Fruit fly (Drosophila melanogaster): ENCODE data around the gene CG14658.

CG14658 gene

dm6 chr3R:4784622-4785021 is 45.7 kb downstream of the CG14658 start, which contains the start of gene Ccdc39:
Gene Ccdc39, minus strand, starts transcription at chr3R:4784722.
- no peak for TF ChIP-seq CG10631 (GFP tag; optimal IDR thresholded peaks at IDR 0.05)
- TF ChIP-seq CG11294 (GFP tag; IDR thresholded peaks at IDR 0.05), result no peak
- TF ChIP-seq vri (GFP tag; optimal IDR thresholded peaks at IDR 0.05), result no peak
- no peak for TF ChIP-seq CG11902 (GFP tag; optimal IDR thresholded peaks at IDR 0.05)
- no peak for TF ChIP-seq CG6792 (GFP tag; optimal IDR thresholded peaks at IDR 0.05)
- no peak for TF ChIP-seq Hr39 (GFP tag; optimal IDR thresholded peaks at IDR 0.05)
- TF ChIP-seq Eip78C (GFP tag), result no peak
- TF ChIP-seq CG6854 (GFP tag; optimal IDR thresholded peaks at IDR 0.05), result no peak
- TF ChIP-seq CG8119 (GFP tag; IDR thresholded peaks at IDR 0.05), result no peak
- no peak for TF ChIP-seq CG3919 (GFP tag; optimal IDR thresholded peaks at IDR 0.05)
- no peak for TF ChIP-seq CG32006 (GFP tag; optimal IDR thresholded peaks at IDR 0.05)

- TF ChIP-seq pdm3 (GFP tag; optimal IDR thresholded peaks at IDR 0.05) (no peak), topi (GFP tag; optimal IDR thresholded peaks at IDR 0.05) (no peak), CG31627 (GFP tag; optimal IDR thresholded peaks at IDR 0.05) (no peak), fd59A (GFP tag; optimal IDR thresholded peaks at IDR 0.05) (no peak), Gug (GFP tag; IDR thresholded peaks at IDR 0.05) (no peak), CG1621 (tag; optimal IDR thresholded peaks at IDR 0.05) (no peak), Eip93F (GFP tag; optimal IDR thresholded peaks at IDR 0.05) (no peak), CG3032 (tag; optimal IDR thresholded peaks at IDR 0.05) (no peak), CG6276 (GFP tag; optimal IDR thresholded peaks at IDR 0.05) (no peak), Eip75B (GFP tag; optimal IDR thresholded peaks at IDR 0.05) (no peak), fd85E (GFP tag; optimal IDR thresholded peaks at IDR 0.05) (no peak), CG10669 (GFP tag; optimal IDR thresholded peaks at IDR 0.05) (no peak), spab (GFP tag; optimal IDR thresholded peaks at IDR 0.05) (no peak), Hr38 (GFP tag; optimal IDR thresholded peaks at IDR 0.05) (no peak), CG6163 (GFP tag; IDR thresholded peaks at IDR 0.05) (no peak)
These were observed 49.6 kb downstream of the CG14658 start for dm6 chr3R:4780721-4781120.

dm6 chr3R:4780262-4780661 is 50.1 kb downstream of the CG14658 start, which contains the start of gene CG14655:
Gene CG14655, minus strand, starts transcription at chr3R:4780302.
- TF ChIP-seq pdm3 (GFP tag; optimal IDR thresholded peaks at IDR 0.05) (no peak), CG1621 (tag; optimal IDR thresholded peaks at IDR 0.05) (no peak), fkh (GFP tag; optimal IDR thresholded peaks at IDR 0.05) (no peak), Eip78C (GFP tag) (no peak), CG15336 (GFP tag; IDR thresholded peaks at IDR 0.05) (no peak), CG8319 (GFP tag; optimal IDR thresholded peaks at IDR 0.05) (no peak)

All from whole organism, prepupa.